Fruit fly (Drosophila melanogaster) whole organism, prepupa: ENCODE measurements around the gene Polr2I.
A peak's percentile ranks its signal among the peaks of the same experiment; 100 is the strongest.

Experiments
- Blimp-1 ChIP-seq: fragments of 200-800 bp; sonication (Bioruptor generic); optimal IDR thresholded peaks from 3 replicates; lab custom pipeline; 2017; ENCODE audit warnings: missing biosample characterization, missing genetic modification characterization, mild to moderate bottlenecking, moderate library complexity, missing genetic modification reagents
- CG10631 ChIP-seq: fragments of 200-800 bp; sonication (Bioruptor generic); optimal IDR thresholded peaks from 2 replicates; lab custom pipeline; 2016; ENCODE audit warnings: missing biosample characterization, missing genetic modification characterization
- CG10669 ChIP-seq: fragments of 200-800 bp; sonication (Bioruptor generic); optimal IDR thresholded peaks from 3 replicates; lab custom pipeline; 2018; ENCODE audit warnings: missing biosample characterization, mild to moderate bottlenecking, missing genetic modification characterization, moderate library complexity
- CG11294 ChIP-seq: fragments of 200-800 bp; sonication (Bioruptor generic); IDR thresholded peaks from 2 replicates; pipeline ENCODE4 v1.3.6; 2022; ENCODE audit warnings: missing biosample characterization, missing genetic modification characterization
- CG11762 ChIP-seq: fragments of 200-800 bp; sonication (Bioruptor generic); optimal IDR thresholded peaks from 3 replicates; lab custom pipeline; 2016; ENCODE audit warnings: missing biosample characterization, missing genetic modification characterization; ENCODE audit not compliant: insufficient read depth
- CG1621 ChIP-seq: fragments of 200-800 bp; sonication (Bioruptor generic); optimal IDR thresholded peaks from 3 replicates; lab custom pipeline; 2018; ENCODE audit warnings: missing biosample characterization, mild to moderate bottlenecking, missing genetic modification characterization
- CG31627 ChIP-seq: fragments of 200-800 bp; sonication (Bioruptor generic); optimal IDR thresholded peaks from 3 replicates; lab custom pipeline; 2016; ENCODE audit warnings: missing biosample characterization, missing genetic modification characterization
- CG32006 ChIP-seq: fragments of 200-800 bp; sonication (Bioruptor generic); optimal IDR thresholded peaks from 3 replicates; lab custom pipeline; 2017; ENCODE audit warnings: missing biosample characterization, mild to moderate bottlenecking, missing genetic modification characterization
- CG34406 ChIP-seq: fragments of 200-800 bp; sonication (Bioruptor generic); optimal IDR thresholded peaks from 3 replicates; lab custom pipeline; 2016; ENCODE audit warnings: missing biosample characterization, missing genetic modification characterization
- CG3919 ChIP-seq: fragments of 200-800 bp; sonication (Bioruptor generic); optimal IDR thresholded peaks from 3 replicates; lab custom pipeline; 2016; ENCODE audit warnings: missing biosample characterization, missing genetic modification characterization
- CG4318 ChIP-seq: fragments of 200-800 bp; sonication (Bioruptor generic); optimal IDR thresholded peaks from 3 replicates; lab custom pipeline; 2017; ENCODE audit warnings: missing biosample characterization, mild to moderate bottlenecking, missing genetic modification characterization
- CG6792 ChIP-seq: fragments of 200-800 bp; sonication (Bioruptor generic); optimal IDR thresholded peaks from 3 replicates; lab custom pipeline; 2016; ENCODE audit warnings: missing biosample characterization, missing genetic modification characterization
- Eip75B ChIP-seq: fragments of 200-800 bp; sonication (Bioruptor generic); optimal IDR thresholded peaks from 3 replicates; lab custom pipeline; 2016; ENCODE audit warnings: missing biosample characterization, missing genetic modification characterization
- Eip78C ChIP-seq: fragments of 200-800 bp; sonication (Bioruptor generic); peaks from one replicate; lab custom pipeline; 2016; ENCODE audit warnings: missing biosample characterization, missing genetic modification characterization
- Eip93F ChIP-seq: fragments of 200-800 bp; sonication (Bioruptor generic); optimal IDR thresholded peaks from 2 replicates; lab custom pipeline; 2016; ENCODE audit warnings: missing biosample characterization, mild to moderate bottlenecking, missing genetic modification characterization
- Gug ChIP-seq: fragments of 200-800 bp; sonication (Bioruptor generic); IDR thresholded peaks from 2 replicates; pipeline ENCODE4 v1.3.6; 2022; ENCODE audit warnings: missing biosample characterization, missing genetic modification characterization
- Hr39 ChIP-seq: fragments of 200-800 bp; sonication (Bioruptor generic); optimal IDR thresholded peaks from 2 replicates; lab custom pipeline; 2016; ENCODE audit warnings: missing biosample characterization, missing genetic modification characterization
- Hr4 ChIP-seq: fragments of 200-800 bp; sonication (Bioruptor generic); optimal IDR thresholded peaks from 3 replicates; lab custom pipeline; 2016; ENCODE audit warnings: missing biosample characterization, missing genetic modification characterization
- Lpt ChIP-seq: fragments of 200-800 bp; sonication (Bioruptor generic); optimal IDR thresholded peaks from 3 replicates; lab custom pipeline; 2016; ENCODE audit warnings: missing biosample characterization, missing genetic modification characterization
- Smox ChIP-seq: fragments of 200-800 bp; sonication (Bioruptor generic); optimal IDR thresholded peaks from 3 replicates; lab custom pipeline; 2016; ENCODE audit warnings: missing biosample characterization, missing genetic modification characterization
- Sox102F ChIP-seq: fragments of 200-800 bp; sonication (Bioruptor generic); optimal IDR thresholded peaks from 2 replicates; lab custom pipeline; 2016; ENCODE audit warnings: missing biosample characterization, mild to moderate bottlenecking, missing genetic modification characterization
- achi ChIP-seq: fragments of 200-800 bp; sonication (Bioruptor generic); optimal IDR thresholded peaks from 3 replicates; lab custom pipeline; 2016; ENCODE audit warnings: missing biosample characterization, missing genetic modification characterization
- dac ChIP-seq: fragments of 200-800 bp; sonication (Bioruptor generic); optimal IDR thresholded peaks from 2 replicates; lab custom pipeline; 2017; ENCODE audit warnings: missing biosample characterization, mild to moderate bottlenecking, missing genetic modification characterization
- dsx ChIP-seq: fragments of 200-800 bp; optimal IDR thresholded peaks from 3 replicates; lab custom pipeline; 2019; ENCODE audit warnings: missing biosample characterization, mild to moderate bottlenecking, missing genetic modification characterization, moderate library complexity; ENCODE audit not compliant: poor library complexity, severe bottlenecking
- esn ChIP-seq: fragments of 200-800 bp; sonication (Bioruptor generic); optimal IDR thresholded peaks from 2 replicates; lab custom pipeline; 2016; ENCODE audit warnings: missing biosample characterization, mild to moderate bottlenecking, missing genetic modification characterization, moderate library complexity
- fd59A ChIP-seq: fragments of 200-800 bp; sonication (Bioruptor generic); optimal IDR thresholded peaks from 2 replicates; lab custom pipeline; 2017; ENCODE audit warnings: missing biosample characterization, mild to moderate bottlenecking, missing genetic modification characterization, missing genetic modification reagents
- lz ChIP-seq: fragments of 200-800 bp; sonication (Bioruptor generic); optimal IDR thresholded peaks from 3 replicates; lab custom pipeline; 2016; ENCODE audit warnings: missing biosample characterization, missing genetic modification characterization
- net ChIP-seq: fragments of 200-800 bp; sonication (Bioruptor generic); optimal IDR thresholded peaks from 3 replicates; lab custom pipeline; 2016; ENCODE audit warnings: missing biosample characterization, missing genetic modification characterization
- ss ChIP-seq, 2 experiments: fragments of 200-800 bp; sonication (Bioruptor generic); optimal IDR thresholded peaks; 2 replicates in 1 of 2; 3 replicates in 1 of 2; lab custom pipeline; 2017 to 2018; ENCODE audit warnings: mild to moderate bottlenecking in 2 of 2, missing biosample characterization in 2 of 2, missing genetic modification characterization in 2 of 2, moderate library complexity in 1 of 2
- svp ChIP-seq: fragments of 200-800 bp; sonication (Bioruptor generic); peaks from one replicate; lab custom pipeline; 2016; ENCODE audit warnings: missing biosample characterization, missing genetic modification characterization

The Polr2I gene

DNA sequence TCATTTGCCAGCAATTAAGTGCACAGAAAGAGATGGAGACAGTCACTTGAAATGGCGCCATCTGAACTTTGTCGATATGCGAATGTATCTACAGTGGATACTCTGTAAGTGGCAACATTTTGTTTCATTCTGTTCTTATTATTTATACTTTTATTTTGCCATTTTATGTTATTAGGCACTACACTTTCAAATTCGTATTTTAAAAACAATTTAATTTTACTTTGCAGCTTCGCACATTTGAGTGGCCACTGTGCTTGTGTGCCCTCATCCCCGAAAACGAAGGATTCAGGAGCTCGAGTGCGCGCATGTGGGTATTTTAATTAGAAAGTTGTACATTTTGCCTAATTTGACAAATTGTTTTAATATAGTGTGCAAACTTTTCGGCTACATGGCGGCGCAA is 48.5 kb downstream of the Polr2I start (continued):
- TF ChIP-seq Eip93F (no peak), CG3919 (GFP tag; lab: Kevin White, UChicago) (peak; percentile 79), CG4318 (peak; percentile 22), Hr4 (GFP tag; lab: Kevin White, UChicago) (peak; percentile 64), fd59A (GFP tag; lab: Kevin White, UChicago) (peak; percentile 42), CG11762 (GFP tag; lab: Kevin White, UChicago) (peak; percentile 27), net (GFP tag; lab: Kevin White, UChicago) (peak; percentile 34), Smox (GFP tag; lab: Kevin White, UChicago) (peak; percentile 51), dac (GFP tag; lab: Kevin White, UChicago) (no peak), CG10669 (GFP tag; lab: Kevin White, UChicago) (peak; percentile 60), CG6792 (GFP tag; lab: Kevin White, UChicago) (peak; percentile 20), Gug (GFP tag; lab: Robert Waterston, UW) (peak; percentile 61; the same call in 1 of the 2 replicates), Blimp-1 (GFP tag; lab: Kevin White, UChicago) (peak; percentile 24), Hr39 (peak; percentile 71), CG1621 (peak; percentile 20), CG10631 (GFP tag; lab: Kevin White, UChicago) (peak; percentile 53), CG34406 (GFP tag; lab: Kevin White, UChicago) (peak; percentile 47), achi (GFP tag; lab: Kevin White, UChicago) (peak; percentile 60), svp (GFP tag; lab: Kevin White, UChicago) (peak; percentile 85), esn (GFP tag; lab: Kevin White, UChicago) (peak; percentile 68), dsx (GFP tag; lab: Kevin White, UChicago) (peak; percentile 74), Eip78C (peak; percentile 88), CG32006 (GFP tag; lab: Kevin White, UChicago) (peak; percentile 52), Eip75B (GFP tag; lab: Kevin White, UChicago) (peak; percentile 63), Sox102F (GFP tag; lab: Kevin White, UChicago) (peak; percentile 60), lz (GFP tag; lab: Kevin White, UChicago) (peak; percentile 50), CG31627 (peak; percentile 73), CG11294 (no peak), Lpt (GFP tag; lab: Kevin White, UChicago) (peak; percentile 52), ss (GFP tag; optimal IDR thresholded peaks at IDR 0.05; lab: Kevin White, UChicago) (peak; percentile 45 to 73)
